Worm (Caenorhabditis elegans) whole organism, late embryonic: ENCODE results near the gene vps-22.

Experiments
- ceh-14 ChIP-seq: sonication (generic microtip); optimal IDR thresholded peaks from 2 replicates; lab custom pipeline; 2016; ENCODE audit warnings: missing genotype, missing genetic modification characterization, missing compliant biosample characterization
- ceh-9 ChIP-seq: sonication (generic microtip); optimal IDR thresholded peaks from 2 replicates; lab custom pipeline; 2016; ENCODE audit warnings: mild to moderate bottlenecking, missing genetic modification characterization, inconsistent platforms, missing compliant biosample characterization
- sox-4 ChIP-seq: sonication (generic microtip); optimal IDR thresholded peaks from 2 replicates; lab custom pipeline; 2017; ENCODE audit warnings: mild to moderate bottlenecking, missing genetic modification characterization, inconsistent platforms, missing compliant biosample characterization

DNA sequence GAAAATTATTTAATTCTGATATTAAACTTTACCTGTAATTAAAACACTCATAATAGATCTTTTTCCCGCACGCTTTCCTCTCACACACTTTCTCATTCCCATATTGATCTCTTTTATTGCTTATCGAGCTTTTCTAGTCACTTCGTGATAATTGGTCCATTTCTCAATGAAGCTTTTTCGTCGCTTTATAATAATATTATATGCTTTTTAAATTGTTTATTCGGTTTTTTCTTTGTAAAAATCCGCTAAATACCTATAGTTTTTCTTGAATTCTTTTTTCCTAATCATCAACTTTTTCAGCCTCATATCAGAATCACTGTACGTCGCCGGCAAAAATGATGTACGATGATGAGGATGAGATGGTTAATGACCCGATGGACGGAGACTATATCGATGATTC, 23.0 kb downstream of the vps-22 start, which contains the start of gene rpb-2:
- TF ChIP-seq sox-4 (tag; lab: Kevin White, UChicago) (no peak), ceh-9 (tag; lab: Kevin White, UChicago) (no peak), ceh-14 (tag; lab: Kevin White, UChicago) (no peak)
